Worm (Caenorhabditis elegans): ENCODE results near the gene Y24D9B.1.

DNA sequence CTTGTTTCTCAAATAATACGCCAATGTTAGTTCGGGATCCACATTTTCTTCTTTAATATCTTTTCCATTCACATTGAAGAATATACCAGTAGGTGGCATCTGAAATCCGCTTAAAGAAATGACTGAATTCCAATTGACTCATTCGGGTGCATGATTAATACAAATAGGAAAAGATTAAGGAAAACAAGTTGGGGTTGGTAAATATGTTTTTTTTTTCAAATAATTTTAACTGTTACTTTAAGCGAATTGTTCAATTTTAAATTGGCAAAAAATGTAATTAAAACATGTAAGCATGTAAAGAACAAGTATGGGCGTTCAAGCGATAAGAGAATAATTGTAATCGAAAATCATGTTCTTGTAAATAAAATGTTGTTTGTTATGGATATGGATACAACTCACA, 33.1 kb upstream of the Y24D9B.1 start, which contains the start of gene F15E6.6:
- TF ChIP-seq him-1 (tag; optimal IDR thresholded peaks at IDR 0.05) = no peak
- no peak for TF ChIP-seq dao-5 (tag; optimal IDR thresholded peaks at IDR 0.05)
- no peak for TF ChIP-seq W03F9.2 (tag; optimal IDR thresholded peaks at IDR 0.05)
